Worm (Caenorhabditis elegans) whole organism, L2 larva: ENCODE data around the gene H40L08.3.

Experiments used
- F13H6.1 ChIP-seq: sonication (generic microtip); optimal IDR thresholded peaks from 2 replicates; lab custom pipeline; 2016; ENCODE audit warnings: missing genetic modification characterization, missing compliant biosample characterization
- R02D3.7 ChIP-seq: fragments of 150-350 bp; optimal IDR thresholded peaks from 2 replicates; lab custom pipeline; 2014; ENCODE audit warnings: missing biosample characterization, missing genetic modification characterization
- Y55F3AM.14 ChIP-seq: fragments of 200-800 bp; sonication (Bioruptor generic); optimal IDR thresholded peaks from 2 replicates; lab custom pipeline; 2018; ENCODE audit warnings: mild to moderate bottlenecking, missing genetic modification characterization, missing compliant biosample characterization
- ZK546.5 ChIP-seq: sonication (generic microtip); optimal IDR thresholded peaks from 2 replicates; lab custom pipeline; 2017; ENCODE audit warnings: missing biosample characterization, missing genetic modification characterization
- alr-1 ChIP-seq: fragments of 150-350 bp; optimal IDR thresholded peaks from 2 replicates; lab custom pipeline; 2014; ENCODE audit warnings: missing biosample characterization, missing genetic modification characterization
- aly-2 ChIP-seq: fragments of 150-350 bp; optimal IDR thresholded peaks from 2 replicates; lab custom pipeline; 2014; ENCODE audit warnings: missing biosample characterization, missing genetic modification characterization
- ama-1 ChIP-seq: fragments of 150-350 bp; optimal IDR thresholded peaks from 2 replicates; lab custom pipeline; 2018; ENCODE audit warnings: inconsistent platforms
- blmp-1 ChIP-seq: sonication (generic microtip); optimal IDR thresholded peaks from 2 replicates; lab custom pipeline; 2017; ENCODE audit warnings: missing genetic modification characterization, mild to moderate bottlenecking, missing compliant biosample characterization, antibody characterized with exemption, moderate library complexity; ENCODE audit not compliant: insufficient read depth
- ceh-16 ChIP-seq: fragments of 150-350 bp; optimal IDR thresholded peaks from 2 replicates; lab custom pipeline; 2014; ENCODE audit warnings: missing biosample characterization, missing genetic modification characterization
- ceh-82 ChIP-seq: fragments of 150-350 bp; optimal IDR thresholded peaks from 2 replicates; lab custom pipeline; 2014; ENCODE audit warnings: missing biosample characterization, missing genetic modification characterization
- crh-2 ChIP-seq: sonication (generic microtip); optimal IDR thresholded peaks from 2 replicates; lab custom pipeline; 2017; ENCODE audit warnings: missing biosample characterization, missing genetic modification characterization
- dmd-4 ChIP-seq: sonication (generic microtip); optimal IDR thresholded peaks from 2 replicates; lab custom pipeline; 2017; ENCODE audit warnings: missing biosample characterization, missing genetic modification characterization
- egl-27 ChIP-seq: sonication (generic microtip); optimal IDR thresholded peaks from 3 replicates; lab custom pipeline; 2017; ENCODE audit warnings: missing biosample characterization, missing genetic modification reagents, missing genetic modification characterization
- elt-1 ChIP-seq: fragments of 150-350 bp; optimal IDR thresholded peaks from 2 replicates; lab custom pipeline; 2014; ENCODE audit warnings: missing biosample characterization, missing genetic modification characterization
- elt-3 ChIP-seq: sonication (generic microtip); optimal IDR thresholded peaks from 2 replicates; lab custom pipeline; 2017; ENCODE audit warnings: missing biosample characterization, missing genetic modification characterization
- fos-1 ChIP-seq: fragments of 150-350 bp; optimal IDR thresholded peaks from 2 replicates; lab custom pipeline; 2014; ENCODE audit warnings: missing biosample characterization, missing genetic modification characterization
- gmeb-1 ChIP-seq: fragments of 150-350 bp; optimal IDR thresholded peaks from 2 replicates; lab custom pipeline; 2014; ENCODE audit warnings: missing biosample characterization, missing genetic modification characterization
- lin-11 ChIP-seq: fragments of 150-350 bp; sonication (generic microtip); optimal IDR thresholded peaks from 2 replicates; lab custom pipeline; 2014; ENCODE audit warnings: missing biosample characterization, missing genetic modification characterization, inconsistent platforms, mixed read lengths
- lin-13 ChIP-seq: fragments of 150-350 bp; optimal IDR thresholded peaks from 2 replicates; lab custom pipeline; 2014; ENCODE audit warnings: missing biosample characterization, missing genetic modification reagents, missing genetic modification characterization
- lsy-2 ChIP-seq, 2 experiments: fragments of 150-350 bp in 1 of 2; sonication (generic microtip) in 1 of 2; optimal IDR thresholded peaks; 2 replicates each; lab custom pipeline; 2014 to 2017; ENCODE audit warnings: missing biosample characterization in 2 of 2, missing genetic modification characterization in 2 of 2
- mab-5 ChIP-seq: fragments of 150-350 bp; optimal IDR thresholded peaks from 2 replicates; lab custom pipeline; 2014; ENCODE audit warnings: missing biosample characterization, missing genetic modification characterization
- mbf-1 ChIP-seq: sonication (generic microtip); optimal IDR thresholded peaks from 2 replicates; lab custom pipeline; 2017; ENCODE audit warnings: missing biosample characterization, missing genetic modification characterization
- mdl-1 ChIP-seq, 2 experiments: fragments of 150-350 bp in 1 of 2; sonication (generic microtip) in 1 of 2; optimal IDR thresholded peaks; 2 replicates each; lab custom pipeline; 2017; ENCODE audit warnings: missing biosample characterization in 2 of 2, missing genetic modification characterization in 2 of 2
- nhr-10 ChIP-seq: sonication (generic microtip); optimal IDR thresholded peaks from 2 replicates; lab custom pipeline; 2017; ENCODE audit warnings: missing biosample characterization, missing genetic modification characterization
- nhr-12 ChIP-seq: fragments of 150-350 bp; optimal IDR thresholded peaks from 2 replicates; lab custom pipeline; 2014; ENCODE audit warnings: missing biosample characterization, missing genetic modification characterization
- nhr-129 ChIP-seq: fragments of 150-350 bp; optimal IDR thresholded peaks from 2 replicates; lab custom pipeline; 2014; ENCODE audit warnings: missing biosample characterization, missing genetic modification characterization
- nhr-21 ChIP-seq: fragments of 150-350 bp; optimal IDR thresholded peaks from 2 replicates; lab custom pipeline; 2014; ENCODE audit warnings: missing biosample characterization, missing genetic modification characterization
- nhr-23 ChIP-seq: fragments of 150-350 bp; optimal IDR thresholded peaks from 2 replicates; lab custom pipeline; 2014; ENCODE audit warnings: missing biosample characterization, missing genetic modification reagents, missing genetic modification characterization
- nhr-237 ChIP-seq: fragments of 150-350 bp; optimal IDR thresholded peaks from 2 replicates; lab custom pipeline; 2014; ENCODE audit warnings: missing biosample characterization, missing genetic modification characterization
- nhr-25 ChIP-seq: fragments of 150-350 bp; sonication (generic microtip); optimal IDR thresholded peaks from 3 replicates; lab custom pipeline; 2014; ENCODE audit warnings: missing biosample characterization, missing genetic modification characterization
- nhr-6 ChIP-seq: fragments of 150-350 bp; optimal IDR thresholded peaks from 2 replicates; lab custom pipeline; 2014; ENCODE audit warnings: missing biosample characterization, missing genetic modification characterization
- nhr-77 ChIP-seq: fragments of 150-350 bp; optimal IDR thresholded peaks from 2 replicates; lab custom pipeline; 2014; ENCODE audit warnings: missing biosample characterization, missing genetic modification characterization
- peb-1 ChIP-seq: fragments of 150-350 bp; optimal IDR thresholded peaks from 2 replicates; lab custom pipeline; 2014; ENCODE audit warnings: missing biosample characterization, missing genetic modification characterization
- skn-1 ChIP-seq: sonication (generic microtip); optimal IDR thresholded peaks from 2 replicates; lab custom pipeline; 2017; ENCODE audit warnings: missing biosample characterization, missing genetic modification characterization
- sma-3 ChIP-seq: sonication (generic microtip); optimal IDR thresholded peaks from 2 replicates; lab custom pipeline; 2016; ENCODE audit warnings: missing genetic modification reagents, missing genetic modification characterization, missing compliant biosample characterization
- sma-9 ChIP-seq, 2 experiments: fragments of 150-350 bp in 1 of 2; sonication (generic microtip) in 1 of 2; optimal IDR thresholded peaks; 2 replicates each; lab custom pipeline; 2014 to 2016; ENCODE audit warnings: missing genetic modification characterization in 2 of 2, mild to moderate bottlenecking in 1 of 2, missing biosample characterization in 1 of 2, missing compliant biosample characterization in 1 of 2, missing genetic modification reagents in 1 of 2, moderate library complexity in 1 of 2
- unc-39 ChIP-seq: fragments of 150-350 bp; optimal IDR thresholded peaks from 2 replicates; lab custom pipeline; 2014; ENCODE audit warnings: missing biosample characterization, missing genetic modification characterization
- unc-55 ChIP-seq: fragments of 150-350 bp; sonication (generic microtip); optimal IDR thresholded peaks from 3 replicates; lab custom pipeline; 2014; ENCODE audit warnings: missing biosample characterization, missing genetic modification reagents, missing genetic modification characterization
- zag-1 ChIP-seq: fragments of 150-350 bp; optimal IDR thresholded peaks from 2 replicates; lab custom pipeline; 2014; ENCODE audit warnings: missing biosample characterization, missing genetic modification characterization
- ztf-11 ChIP-seq: sonication (generic microtip); optimal IDR thresholded peaks from 2 replicates; lab custom pipeline; 2017; ENCODE audit warnings: missing biosample characterization, missing genetic modification characterization
- ztf-4 ChIP-seq: fragments of 150-350 bp; optimal IDR thresholded peaks from 2 replicates; lab custom pipeline; 2014; ENCODE audit warnings: missing biosample characterization, missing genetic modification characterization

H40L08.3 gene

ce11 chrX:15076042-15076565 is at the start of gene H40L08.3, which contains the start of gene H40L08.9:
Gene H40L08.3 (minus strand): TSS chrX:15076092.
Gene H40L08.9 (minus strand): TSS chrX:15076480.
- TF ChIP-seq mab-5 (tag; lab: Kevin White, UChicago), result no peak
- no peak for TF ChIP-seq nhr-23 (tag; lab: Kevin White, UChicago)
- peak; percentile 63 for TF ChIP-seq nhr-21
- no peak for TF ChIP-seq blmp-1 (tag; lab: Kevin White, UChicago)
- TF ChIP-seq nhr-25 (tag; lab: Kevin White, UChicago), result no peak
- no peak for TF ChIP-seq R02D3.7 (tag; lab: Kevin White, UChicago)
- no peak for TF ChIP-seq unc-55
- TF ChIP-seq sma-3 (GFP tag; lab: Kevin White, UChicago), result peak; percentile 24
- no peak for TF ChIP-seq lin-11 (tag; lab: Kevin White, UChicago)
- TF ChIP-seq fos-1, result no peak
- TF ChIP-seq lsy-2 (tag; optimal IDR thresholded peaks at IDR 0.05; lab: Kevin White, UChicago), result no peak
- TF ChIP-seq nhr-129, result peak; percentile 75
- peak; percentile 85 for TF ChIP-seq ama-1 (lab: Kevin White, UChicago)
- no peak for TF ChIP-seq elt-3 (tag; lab: Kevin White, UChicago)
- no peak for TF ChIP-seq nhr-10 (tag; lab: Kevin White, UChicago)
- no peak for TF ChIP-seq crh-2 (tag; lab: Kevin White, UChicago)
- no peak for TF ChIP-seq ceh-16
- TF ChIP-seq ceh-82 (tag; lab: Kevin White, UChicago), result no peak
- no peak for TF ChIP-seq ztf-11 (tag; lab: Kevin White, UChicago)
- no peak for TF ChIP-seq alr-1 (tag; lab: Kevin White, UChicago)
- no peak for TF ChIP-seq gmeb-1 (tag; lab: Kevin White, UChicago)
- no peak for TF ChIP-seq egl-27
- peak; percentile 6 for TF ChIP-seq sma-9 (GFP tag; optimal IDR thresholded peaks at IDR 0.05; lab: Kevin White, UChicago)
- TF ChIP-seq sma-9 (tag; optimal IDR thresholded peaks at IDR 0.05; lab: Kevin White, UChicago), result no peak
- no peak for TF ChIP-seq nhr-237 (tag; lab: Kevin White, UChicago)
- no peak for TF ChIP-seq nhr-12 (tag; lab: Kevin White, UChicago)
- no peak for TF ChIP-seq aly-2 (tag; lab: Kevin White, UChicago)
- no peak for TF ChIP-seq skn-1 (tag; lab: Kevin White, UChicago)
- no peak for TF ChIP-seq peb-1 (tag; lab: Kevin White, UChicago)
- no peak for TF ChIP-seq dmd-4 (tag; lab: Kevin White, UChicago)
- TF ChIP-seq nhr-77 (tag; lab: Kevin White, UChicago), result no peak
- no peak for TF ChIP-seq Y55F3AM.14

ce11 chrX:15125138-15125537 is 49.2 kb upstream of the H40L08.3 start:
- TF ChIP-seq ztf-4 (tag; lab: Kevin White, UChicago) (no peak), nhr-10 (tag; lab: Kevin White, UChicago) (no peak), nhr-6 (tag; lab: Kevin White, UChicago) (no peak), mab-5 (tag; lab: Kevin White, UChicago) (no peak), zag-1 (tag; lab: Kevin White, UChicago) (no peak), lin-13 (no peak), mdl-1 (tag; optimal IDR thresholded peaks at IDR 0.05; lab: Kevin White, UChicago) (no peak), R02D3.7 (tag; lab: Kevin White, UChicago) (no peak), unc-39 (tag; lab: Kevin White, UChicago) (no peak), elt-3 (tag; lab: Kevin White, UChicago) (no peak), aly-2 (tag; lab: Kevin White, UChicago) (no peak), Y55F3AM.14 (no peak), nhr-12 (tag; lab: Kevin White, UChicago) (no peak)

ce11 chrX:15120545-15120944 is 44.7 kb upstream of the H40L08.3 start:
- TF ChIP-seq egl-27 (no peak), alr-1 (tag; lab: Kevin White, UChicago) (no peak), zag-1 (tag; lab: Kevin White, UChicago) (no peak), R02D3.7 (tag; lab: Kevin White, UChicago) (no peak), nhr-25 (tag; lab: Kevin White, UChicago) (no peak), ceh-82 (tag; lab: Kevin White, UChicago) (no peak), lin-11 (tag; lab: Kevin White, UChicago) (no peak), mbf-1 (tag; lab: Kevin White, UChicago) (no peak), crh-2 (tag; lab: Kevin White, UChicago) (no peak), ZK546.5 (tag; lab: Kevin White, UChicago) (no peak), dmd-4 (tag; lab: Kevin White, UChicago) (no peak), nhr-6 (tag; lab: Kevin White, UChicago) (no peak), F13H6.1 (tag; lab: Kevin White, UChicago) (no peak), Y55F3AM.14 (no peak), ama-1 (lab: Kevin White, UChicago) (no peak), elt-1 (tag; lab: Kevin White, UChicago) (no peak), ceh-16 (no peak)
